Worm (Caenorhabditis elegans): ENCODE data around the gene asps-1.

The asps-1 gene

ce11 chrV:10275619-10276018 lies 41.6 kb downstream of the asps-1 start, which contains the start of gene Y22F5A.11:
Gene Y22F5A.11, minus strand, starts transcription at chrV:10275646.
- no peak for TF ChIP-seq egl-27 (tag; optimal IDR thresholded peaks at IDR 0.05)
- TF ChIP-seq snpc-4 (tag; optimal IDR thresholded peaks at IDR 0.05): peak; percentile 51
- TF ChIP-seq alr-1 (tag; optimal IDR thresholded peaks at IDR 0.05): no peak
- TF ChIP-seq nhr-129 (tag; optimal IDR thresholded peaks at IDR 0.05): no peak
- no peak for TF ChIP-seq nhr-25 (tag; optimal IDR thresholded peaks at IDR 0.05)
- TF ChIP-seq skn-1 (tag; optimal IDR thresholded peaks at IDR 0.05): no peak
- TF ChIP-seq ama-1 (optimal IDR thresholded peaks at IDR 0.05): no peak
- TF ChIP-seq unc-55 (GFP tag; optimal IDR thresholded peaks at IDR 0.05): peak; percentile 37
- no peak for TF ChIP-seq peb-1 (tag; optimal IDR thresholded peaks at IDR 0.05)
- no peak for TF ChIP-seq mab-5 (tag; optimal IDR thresholded peaks at IDR 0.05)
- TF ChIP-seq sma-9 (GFP tag; optimal IDR thresholded peaks at IDR 0.05): no peak
- no peak for TF ChIP-seq sma-9 (tag; optimal IDR thresholded peaks at IDR 0.05)
- no peak for TF ChIP-seq mbf-1 (tag; optimal IDR thresholded peaks at IDR 0.05)
- TF ChIP-seq crh-2 (tag; optimal IDR thresholded peaks at IDR 0.05): no peak
- no peak for TF ChIP-seq ceh-82 (tag; optimal IDR thresholded peaks at IDR 0.05)
- no peak for TF ChIP-seq dmd-4 (tag; optimal IDR thresholded peaks at IDR 0.05)
- TF ChIP-seq nhr-12 (tag; optimal IDR thresholded peaks at IDR 0.05): no peak
- TF ChIP-seq blmp-1 (tag; optimal IDR thresholded peaks at IDR 0.05; ENCODE audit: insufficient read depth): no peak
- TF ChIP-seq lsy-2 (tag; optimal IDR thresholded peaks at IDR 0.05): peak in 1 of 2 experiments; percentile 22

- TF ChIP-seq ceh-16 (tag; optimal IDR thresholded peaks at IDR 0.05) (no peak), gmeb-1 (tag; optimal IDR thresholded peaks at IDR 0.05) (no peak), egl-27 (tag; optimal IDR thresholded peaks at IDR 0.05) (peak; percentile 36), ztf-1 (GFP tag; conservative IDR thresholded peaks at IDR 0.05) (no peak), nhr-11 (tag; optimal IDR thresholded peaks at IDR 0.05) (no peak), alr-1 (tag; optimal IDR thresholded peaks at IDR 0.05) (peak; percentile 25), nhr-77 (tag; optimal IDR thresholded peaks at IDR 0.05) (no peak), peb-1 (tag; optimal IDR thresholded peaks at IDR 0.05) (no peak), nhr-237 (tag; optimal IDR thresholded peaks at IDR 0.05) (no peak), lin-11 (tag; optimal IDR thresholded peaks at IDR 0.05) (peak; percentile 22), unc-55 (GFP tag; optimal IDR thresholded peaks at IDR 0.05) (peak; percentile 87), mdl-1 (tag; optimal IDR thresholded peaks at IDR 0.05) (peak in 1 of 2 experiments; percentile 74), aly-2 (tag; optimal IDR thresholded peaks at IDR 0.05) (no peak), crh-2 (tag; optimal IDR thresholded peaks at IDR 0.05) (peak; percentile 46), mbf-1 (tag; optimal IDR thresholded peaks at IDR 0.05) (no peak), nhr-23 (tag; optimal IDR thresholded peaks at IDR 0.05) (no peak), elt-1 (tag; optimal IDR thresholded peaks at IDR 0.05) (no peak), zag-1 (tag; optimal IDR thresholded peaks at IDR 0.05) (peak; percentile 73), ama-1 (optimal IDR thresholded peaks at IDR 0.05) (no peak), sem-4 (tag; optimal IDR thresholded peaks at IDR 0.05) (no peak), nhr-25 (tag; optimal IDR thresholded peaks at IDR 0.05) (no peak), blmp-1 (tag; optimal IDR thresholded peaks at IDR 0.05; ENCODE audit: insufficient read depth) (no peak), nhr-12 (tag; optimal IDR thresholded peaks at IDR 0.05) (no peak), C34F6.9 (tag; optimal IDR thresholded peaks at IDR 0.05) (peak; percentile 78), sma-9 (GFP tag; optimal IDR thresholded peaks at IDR 0.05) (peak; percentile 60), sma-9 (tag; optimal IDR thresholded peaks at IDR 0.05) (no peak), unc-39 (tag; optimal IDR thresholded peaks at IDR 0.05) (no peak), ztf-11 (tag; optimal IDR thresholded peaks at IDR 0.05) (no peak), dmd-4 (tag; optimal IDR thresholded peaks at IDR 0.05) (no peak), R02D3.7 (tag; optimal IDR thresholded peaks at IDR 0.05) (no peak), mab-5 (tag; optimal IDR thresholded peaks at IDR 0.05) (peak; percentile 14), ztf-4 (tag; optimal IDR thresholded peaks at IDR 0.05) (peak; percentile 37), nhr-129 (tag; optimal IDR thresholded peaks at IDR 0.05) (peak; percentile 73), Y55F3AM.14 (GFP tag; optimal IDR thresholded peaks at IDR 0.05) (peak; percentile 25), lsy-2 (tag; optimal IDR thresholded peaks at IDR 0.05) (peak in 1 of 2 experiments; percentile 67), snpc-4 (tag; optimal IDR thresholded peaks at IDR 0.05) (peak; percentile 15), sma-3 (GFP tag; optimal IDR thresholded peaks at IDR 0.05) (no peak), fos-1 (tag; optimal IDR thresholded peaks at IDR 0.05) (no peak), nhr-6 (tag; optimal IDR thresholded peaks at IDR 0.05) (peak; percentile 62), ceh-82 (tag; optimal IDR thresholded peaks at IDR 0.05) (no peak), F13H6.1 (tag; optimal IDR thresholded peaks at IDR 0.05) (peak; percentile 62), nhr-10 (tag; optimal IDR thresholded peaks at IDR 0.05) (no peak), lin-39 (tag; optimal IDR thresholded peaks at IDR 0.05) (no peak), unc-62 (GFP tag; optimal IDR thresholded peaks at IDR 0.05) (no peak), elt-3 (tag; optimal IDR thresholded peaks at IDR 0.05) (no peak), skn-1 (tag; optimal IDR thresholded peaks at IDR 0.05) (no peak), ZK546.5 (tag; optimal IDR thresholded peaks at IDR 0.05) (no peak), lin-13 (GFP tag; optimal IDR thresholded peaks at IDR 0.05) (peak; percentile 40), nhr-21 (tag; optimal IDR thresholded peaks at IDR 0.05) (no peak)
These were observed 43.4 kb downstream of the asps-1 start for ce11 chrV:10273837-10274236.
